Worm (Caenorhabditis elegans) whole organism, L3 larva: Measurements from ENCODE around the gene Y69A2AR.51.

Experiments used
- R02D3.7 ChIP-seq: fragments of 150-350 bp; optimal IDR thresholded peaks from 2 replicates; lab custom pipeline; 2014; ENCODE audit warnings: missing biosample characterization, missing genetic modification characterization
- aly-2 ChIP-seq: fragments of 150-350 bp; optimal IDR thresholded peaks from 2 replicates; lab custom pipeline; 2014; ENCODE audit warnings: missing biosample characterization, missing genetic modification characterization
- ceh-28 ChIP-seq: fragments of 150-350 bp; optimal IDR thresholded peaks from 2 replicates; lab custom pipeline; 2014; ENCODE audit warnings: missing biosample characterization, missing genetic modification reagents, missing genetic modification characterization
- daf-12 ChIP-seq: fragments of 150-350 bp; optimal IDR thresholded peaks from 2 replicates; lab custom pipeline; 2014; ENCODE audit warnings: missing biosample characterization, missing genetic modification reagents, missing genetic modification characterization
- egl-5 ChIP-seq: fragments of 150-350 bp; optimal IDR thresholded peaks from 2 replicates; lab custom pipeline; 2017; ENCODE audit warnings: missing biosample characterization, missing genetic modification reagents, missing genetic modification characterization, inconsistent platforms
- elt-2 ChIP-seq: sonication (generic microtip); optimal IDR thresholded peaks from 2 replicates; lab custom pipeline; 2016; ENCODE audit warnings: missing genetic modification reagents, mild to moderate bottlenecking, missing genetic modification characterization, missing compliant biosample characterization
- elt-3 ChIP-seq, 3 experiments: fragments of 150-350 bp in 1 of 3; sonication (generic microtip) in 2 of 3; optimal IDR thresholded peaks; 2 replicates in 2 of 3; 4 replicates in 1 of 3; lab custom pipeline; 2014 to 2017; ENCODE audit warnings: missing biosample characterization in 3 of 3, missing genetic modification characterization in 3 of 3
- fkh-10 ChIP-seq: sonication (generic microtip); optimal IDR thresholded peaks from 2 replicates; lab custom pipeline; 2017; ENCODE audit warnings: missing biosample characterization, missing genetic modification reagents, missing genetic modification characterization
- fos-1 ChIP-seq: fragments of 150-350 bp; optimal IDR thresholded peaks from 2 replicates; lab custom pipeline; 2014; ENCODE audit warnings: missing biosample characterization, missing genetic modification characterization
- hmg-11 ChIP-seq: sonication (generic microtip); optimal IDR thresholded peaks from 2 replicates; lab custom pipeline; 2016; ENCODE audit warnings: missing genetic modification characterization, missing compliant biosample characterization
- jun-1 ChIP-seq: fragments of 150-350 bp; optimal IDR thresholded peaks from 2 replicates; lab custom pipeline; 2014; ENCODE audit warnings: missing biosample characterization, missing genetic modification reagents, missing genetic modification characterization
- lin-15B ChIP-seq: fragments of 150-350 bp; optimal IDR thresholded peaks from 2 replicates; lab custom pipeline; 2014; ENCODE audit warnings: missing biosample characterization, missing genetic modification characterization
- mml-1 ChIP-seq: fragments of 150-350 bp; sonication (generic microtip); optimal IDR thresholded peaks from 3 replicates; lab custom pipeline; 2014; ENCODE audit warnings: missing biosample characterization, missing genetic modification characterization
- nfya-1 ChIP-seq: sonication (generic microtip); optimal IDR thresholded peaks from 2 replicates; lab custom pipeline; 2017; ENCODE audit warnings: missing genetic modification characterization, mild to moderate bottlenecking, missing compliant biosample characterization, antibody characterized with exemption, moderate library complexity; ENCODE audit not compliant: insufficient read depth
- nhr-23 ChIP-seq: fragments of 150-350 bp; optimal IDR thresholded peaks from 2 replicates; lab custom pipeline; 2014; ENCODE audit warnings: missing biosample characterization, missing genetic modification reagents, missing genetic modification characterization
- nhr-237 ChIP-seq: fragments of 150-350 bp; optimal IDR thresholded peaks from 2 replicates; lab custom pipeline; 2014; ENCODE audit warnings: missing biosample characterization, missing genetic modification characterization
- nhr-28 ChIP-seq: fragments of 150-350 bp; optimal IDR thresholded peaks from 2 replicates; lab custom pipeline; 2014; ENCODE audit warnings: missing biosample characterization, missing genetic modification characterization
- nhr-43 ChIP-seq: sonication (generic microtip); optimal IDR thresholded peaks from 2 replicates; lab custom pipeline; 2016; ENCODE audit warnings: mild to moderate bottlenecking, missing genetic modification characterization, missing compliant biosample characterization; ENCODE audit not compliant: poor library complexity, severe bottlenecking
- nhr-76 ChIP-seq: fragments of 150-350 bp; sonication (generic microtip); optimal IDR thresholded peaks from 5 replicates; lab custom pipeline; 2014; ENCODE audit warnings: missing biosample characterization, missing genetic modification characterization
- nhr-77 ChIP-seq: fragments of 150-350 bp; optimal IDR thresholded peaks from 2 replicates; lab custom pipeline; 2014; ENCODE audit warnings: missing biosample characterization, missing genetic modification characterization
- pha-4 ChIP-seq: fragments of 150-350 bp; optimal IDR thresholded peaks from 2 replicates; lab custom pipeline; 2014; ENCODE audit warnings: missing biosample characterization, missing genetic modification reagents, missing genetic modification characterization
- sea-2 ChIP-seq: fragments of 150-350 bp; sonication (generic microtip); optimal IDR thresholded peaks from 4 replicates; lab custom pipeline; 2014; ENCODE audit warnings: missing biosample characterization, missing genetic modification reagents, missing genetic modification characterization
- skn-1 ChIP-seq: fragments of 150-350 bp; optimal IDR thresholded peaks from 2 replicates; lab custom pipeline; 2014; ENCODE audit warnings: missing biosample characterization, missing genetic modification characterization
- tbx-2 ChIP-seq: sonication (generic microtip); optimal IDR thresholded peaks from 2 replicates; lab custom pipeline; 2016; ENCODE audit warnings: mild to moderate bottlenecking, missing genetic modification characterization, missing compliant biosample characterization
- ztf-11 ChIP-seq: fragments of 150-350 bp; optimal IDR thresholded peaks from 2 replicates; lab custom pipeline; 2014; ENCODE audit warnings: missing biosample characterization, missing genetic modification characterization
- ztf-4 ChIP-seq: fragments of 150-350 bp; optimal IDR thresholded peaks from 2 replicates; lab custom pipeline; 2014; ENCODE audit warnings: missing biosample characterization, missing genetic modification characterization

The Y69A2AR.51 gene

DNA sequence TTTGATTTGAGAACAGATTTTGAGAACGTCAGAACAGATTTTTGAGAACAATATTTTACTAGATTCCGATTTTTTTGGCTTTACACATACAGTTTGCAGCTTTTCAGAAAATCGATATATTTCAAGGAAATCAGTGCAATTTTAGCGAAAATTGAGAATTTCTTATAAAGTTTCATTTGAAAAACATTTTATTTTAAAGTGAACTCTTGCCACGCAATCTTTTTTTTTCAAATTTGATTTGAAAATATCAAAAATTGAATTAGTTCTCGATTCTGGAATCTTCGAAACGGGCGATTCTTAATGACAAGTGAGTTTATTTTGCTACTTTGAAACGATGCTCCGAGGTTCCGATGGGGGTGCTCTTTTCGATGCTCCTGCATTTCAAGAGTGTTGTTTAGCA, at the start of gene Y69A2AR.51:
Y69A2AR.51 (plus strand) TSS at position 301 of the 400 bp plus-strand sequence.
- TF ChIP-seq R02D3.7 (no peak), nfya-1 (no peak), elt-3 (tag; optimal IDR thresholded peaks at IDR 0.05; lab: Kevin White, UChicago) (no peak), jun-1 (no peak), nhr-43 (tag; lab: Kevin White, UChicago) (no peak)

- TF ChIP-seq ceh-28 (tag; lab: Kevin White, UChicago) (peak; percentile 85), mml-1 (no peak), nhr-77 (tag; lab: Kevin White, UChicago) (no peak)
Measured at ce11 chrIV:2526836-2527235, 45.4 kb upstream of the Y69A2AR.51 start.

DNA sequence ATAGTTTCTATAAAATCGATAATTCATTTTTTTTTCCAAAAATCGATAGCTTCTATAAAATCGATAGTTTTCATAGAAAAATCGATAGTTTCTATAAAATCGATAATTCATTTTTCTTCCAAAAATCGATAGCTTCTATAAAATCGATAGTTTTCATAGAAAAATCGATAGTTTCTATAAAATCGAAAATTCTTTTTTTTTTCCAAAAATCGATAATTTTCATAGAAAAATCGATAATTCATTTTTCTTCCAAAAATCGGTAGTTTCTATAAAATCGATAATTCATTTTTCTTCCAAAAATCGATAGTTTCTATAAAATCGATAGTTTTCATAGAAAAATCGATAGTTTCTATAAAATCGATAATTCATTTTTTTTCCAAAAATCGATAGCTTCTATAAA, 43.5 kb upstream of the Y69A2AR.51 start:
- peak; percentile 90 for TF ChIP-seq ceh-28 (tag; lab: Kevin White, UChicago)

DNA sequence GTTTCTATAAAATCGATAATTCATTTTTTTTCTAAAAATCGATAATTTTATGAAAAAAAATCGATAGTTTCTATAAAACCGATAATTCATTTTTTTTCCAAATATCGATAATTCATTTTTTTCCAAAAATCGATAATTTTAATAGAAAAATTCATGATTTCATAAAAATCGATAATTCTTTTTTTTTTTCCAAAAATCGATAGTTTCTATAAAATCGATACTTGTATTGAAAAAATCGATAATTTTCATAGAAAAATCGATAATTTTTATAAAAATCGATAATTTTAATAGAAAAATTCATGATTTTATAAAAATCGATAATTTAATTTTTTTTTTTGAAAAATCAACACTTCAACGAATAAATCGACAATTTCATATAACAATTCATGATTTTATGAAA, 42.9 kb upstream of the Y69A2AR.51 start:
- TF ChIP-seq pha-4 (tag; lab: Kevin White, UChicago) = no peak
- TF ChIP-seq ceh-28 (tag; lab: Kevin White, UChicago) = peak; percentile 93
- TF ChIP-seq, all 47 proteins: peak for 1

DNA sequence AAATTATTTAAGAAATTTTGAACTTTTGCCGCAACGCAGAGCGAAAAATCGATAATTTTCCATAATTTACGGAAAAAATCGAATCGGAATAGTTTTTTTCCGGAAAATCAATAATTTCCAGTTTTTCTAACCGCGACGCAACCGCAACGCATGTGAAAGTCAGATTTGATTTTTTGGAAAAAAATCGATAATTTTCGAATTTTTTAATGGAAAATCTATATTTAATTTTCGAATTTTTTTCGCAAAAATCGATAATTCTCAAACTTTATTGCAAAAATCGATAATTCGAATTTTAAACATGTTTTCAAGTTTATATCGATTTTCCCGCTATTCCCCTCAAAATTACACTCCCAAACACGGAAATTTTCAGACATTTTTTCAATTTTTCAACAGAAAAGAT, 41.9 kb upstream of the Y69A2AR.51 start:
- TF ChIP-seq ceh-28 (tag; lab: Kevin White, UChicago) (peak; percentile 86), daf-12 (tag; lab: Kevin White, UChicago) (no peak)

- TF ChIP-seq fos-1 (tag; lab: Kevin White, UChicago) (no peak), hmg-11 (tag; lab: Kevin White, UChicago) (no peak), nhr-237 (tag; lab: Kevin White, UChicago) (no peak), nhr-23 (no peak)
Measured at ce11 chrIV:2537741-2538140, 34.5 kb upstream of the Y69A2AR.51 start.

- TF ChIP-seq elt-2 (tag; lab: Kevin White, UChicago) (no peak), lin-15B (tag; lab: Kevin White, UChicago) (no peak), nhr-28 (tag; lab: Kevin White, UChicago) (no peak), aly-2 (tag; lab: Kevin White, UChicago) (no peak), mml-1 (no peak), tbx-2 (no peak)
Measured at ce11 chrIV:2542001-2542400, 30.2 kb upstream of the Y69A2AR.51 start, which contains the start of gene sprr-3. Gene sprr-3, plus strand, starts transcription at chrIV:2542301.

DNA sequence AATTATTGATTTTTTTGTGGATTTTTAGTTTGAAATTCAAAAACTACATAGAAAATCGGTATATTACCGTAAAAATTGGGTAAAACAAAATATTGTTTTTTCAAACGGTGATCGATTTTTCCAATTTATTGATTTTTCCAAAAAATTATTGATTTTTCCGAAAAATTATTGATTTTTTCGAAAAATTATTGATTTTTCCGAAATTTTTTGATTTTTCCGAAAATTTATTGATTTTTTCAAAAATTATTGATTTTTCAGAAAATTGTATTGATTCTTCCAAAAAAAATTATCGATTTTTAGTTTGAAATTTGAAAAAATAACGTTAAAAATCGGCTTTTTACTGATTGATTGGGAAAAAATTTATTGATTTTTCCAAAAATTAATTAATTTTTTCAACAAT, 23.4 kb upstream of the Y69A2AR.51 start:
- TF ChIP-seq skn-1 (tag; lab: Kevin White, UChicago) (no peak), ceh-28 (tag; lab: Kevin White, UChicago) (peak; percentile 96)

DNA sequence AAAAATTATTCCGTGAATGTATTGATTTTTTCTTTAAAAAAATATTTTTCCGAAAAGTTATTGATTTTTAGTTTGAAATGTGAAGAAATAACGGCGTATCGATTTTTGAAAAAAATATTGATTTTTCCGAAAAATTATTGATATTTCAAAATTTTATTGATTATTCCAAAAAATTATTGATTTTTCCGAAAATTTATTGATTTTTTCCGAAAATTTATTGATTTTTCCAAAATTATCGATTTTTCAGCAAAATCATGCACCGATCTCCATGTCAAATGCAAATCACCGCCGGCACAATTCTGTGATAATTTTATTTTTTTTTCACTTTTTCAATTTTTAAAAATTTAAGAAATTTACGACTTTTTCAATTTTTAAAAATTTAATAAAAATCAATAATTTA, 22.7 kb upstream of the Y69A2AR.51 start:
- TF ChIP-seq ztf-11 (tag; lab: Kevin White, UChicago) = no peak
- no peak for TF ChIP-seq jun-1
- TF ChIP-seq sea-2 = no peak
- TF ChIP-seq ztf-4 (tag; lab: Kevin White, UChicago) = no peak
- peak; percentile 86 for TF ChIP-seq ceh-28 (tag; lab: Kevin White, UChicago)

- TF ChIP-seq egl-5 (tag; lab: Kevin White, UChicago) (no peak), fkh-10 (GFP tag; lab: Kevin White, UChicago) (no peak), nhr-76 (tag; lab: Kevin White, UChicago) (no peak), ceh-28 (tag; lab: Kevin White, UChicago) (peak; percentile 82)
Measured at ce11 chrIV:2551418-2551817, 20.8 kb upstream of the Y69A2AR.51 start, which contains the start of gene Y69A2AR.23. Gene Y69A2AR.23, minus strand, starts transcription at chrIV:2551684.
